Worm (Caenorhabditis elegans) whole organism, mixed stage, embryonic: Measurements from ENCODE around the gene srx-105.

ENCODE experiments used
- blmp-1 ChIP-seq: fragments of 150-350 bp; optimal IDR thresholded peaks from 2 replicates; lab custom pipeline; 2014; ENCODE audit warnings: missing biosample characterization, missing genetic modification characterization
- ces-1 ChIP-seq: fragments of 150-350 bp; optimal IDR thresholded peaks from 2 replicates; lab custom pipeline; 2014; ENCODE audit warnings: missing biosample characterization, missing genetic modification reagents, missing genetic modification characterization
- lsy-2 ChIP-seq: fragments of 150-350 bp; optimal IDR thresholded peaks from 2 replicates; lab custom pipeline; 2014; ENCODE audit warnings: missing biosample characterization, missing genetic modification characterization
- nhr-76 ChIP-seq: sonication (generic microtip); optimal IDR thresholded peaks from 2 replicates; lab custom pipeline; 2017; ENCODE audit warnings: missing biosample characterization, missing genetic modification characterization
- pha-4 ChIP-seq: fragments of 150-350 bp; optimal IDR thresholded peaks from 2 replicates; lab custom pipeline; 2018; ENCODE audit warnings: missing biosample characterization, missing genetic modification reagents, missing genetic modification characterization
- sptf-1 ChIP-seq: sonication (generic microtip); optimal IDR thresholded peaks from 2 replicates; lab custom pipeline; 2017; ENCODE audit warnings: mild to moderate bottlenecking, missing genetic modification characterization, moderate library complexity, missing compliant biosample characterization
- ztf-11 ChIP-seq: fragments of 150-350 bp; optimal IDR thresholded peaks from 2 replicates; lab custom pipeline; 2014; ENCODE audit warnings: missing biosample characterization, missing genetic modification characterization

- TF ChIP-seq ztf-11 (tag; lab: Kevin White, UChicago) (no peak), lsy-2 (no peak), blmp-1 (tag; lab: Kevin White, UChicago) (no peak), nhr-76 (tag; lab: Kevin White, UChicago) (no peak), ces-1 (GFP tag; lab: Kevin White, UChicago) (no peak), sptf-1 (tag; lab: Kevin White, UChicago) (no peak), pha-4 (tag; lab: Kevin White, UChicago) (no peak)
These were observed 36.0 kb downstream of the srx-105 start for ce11 chrII:3665181-3665580.
